Worm (Caenorhabditis elegans) whole organism, L4 larva: ENCODE data around the gene fbxb-90.

Experiments used
- D1046.2 ChIP-seq: fragments of 200-800 bp; sonication (Bioruptor generic); IDR thresholded peaks from 2 replicates; pipeline ENCODE4 v1.3.6; 2022; ENCODE audit warnings: missing genetic modification characterization, missing compliant biosample characterization
- F37D6.2 ChIP-seq: sonication (generic microtip); optimal IDR thresholded peaks from 2 replicates; lab custom pipeline; 2016; ENCODE audit warnings: mild to moderate bottlenecking, missing genetic modification characterization, missing compliant biosample characterization
- F49E8.2 ChIP-seq: sonication (generic microtip); optimal IDR thresholded peaks from 2 replicates; lab custom pipeline; 2016; ENCODE audit warnings: missing compliant biosample characterization, mild to moderate bottlenecking, missing genetic modification characterization, borderline replicate concordance
- T26A8.4 ChIP-seq: fragments of 200-800 bp; sonication (Bioruptor generic); IDR thresholded peaks from 2 replicates; pipeline ENCODE4 v1.3.6; 2022; ENCODE audit warnings: missing genetic modification characterization, missing compliant biosample characterization
- ZK337.2 ChIP-seq: fragments of 200-800 bp; sonication (Bioruptor generic); IDR thresholded peaks from 2 replicates; pipeline ENCODE4 v1.3.6; 2022; ENCODE audit warnings: missing genetic modification reagents, missing genetic modification characterization, missing compliant biosample characterization
- aha-1 ChIP-seq: fragments of 150-350 bp; peaks from one replicate; lab custom pipeline; 2014; ENCODE audit warnings: missing biosample characterization, missing genetic modification characterization
- ama-1 ChIP-seq: fragments of 150-350 bp; optimal IDR thresholded peaks from 2 replicates; lab custom pipeline; 2014; ENCODE audit warnings: inconsistent platforms, mixed read lengths
- ceh-44 ChIP-seq: fragments of 200-800 bp; sonication (Bioruptor generic); IDR thresholded peaks from 2 replicates; pipeline ENCODE4 v1.3.6; 2022; ENCODE audit warnings: missing genetic modification reagents, missing genetic modification characterization, missing compliant biosample characterization
- ceh-82 ChIP-seq: sonication (generic microtip); optimal IDR thresholded peaks from 2 replicates; lab custom pipeline; 2017; ENCODE audit warnings: missing biosample characterization, missing genetic modification characterization
- ces-1 ChIP-seq: fragments of 150-350 bp; sonication (generic microtip); optimal IDR thresholded peaks from 4 replicates; lab custom pipeline; 2014; ENCODE audit warnings: missing biosample characterization, missing genetic modification reagents, missing genetic modification characterization
- ctbp-1 ChIP-seq: fragments of 200-800 bp; sonication (Bioruptor generic); IDR thresholded peaks from 2 replicates; pipeline ENCODE4 v1.3.6; 2022; ENCODE audit warnings: missing genetic modification reagents, missing genetic modification characterization, missing compliant biosample characterization
- daf-8 ChIP-seq: fragments of 200-800 bp; sonication (Bioruptor generic); IDR thresholded peaks from 2 replicates; pipeline ENCODE4 v1.3.6; 2022; ENCODE audit warnings: missing genetic modification characterization, missing compliant biosample characterization
- dpl-1 ChIP-seq: fragments of 150-350 bp; optimal IDR thresholded peaks from 2 replicates; lab custom pipeline; 2014; ENCODE audit warnings: missing biosample characterization, missing genetic modification reagents, missing genetic modification characterization
- duxl-1 ChIP-seq: sonication (generic microtip); optimal IDR thresholded peaks from 2 replicates; lab custom pipeline; 2016; ENCODE audit warnings: mild to moderate bottlenecking, missing genetic modification characterization, moderate library complexity, missing compliant biosample characterization; ENCODE audit not compliant: poor library complexity
- egl-43 ChIP-seq: fragments of 200-800 bp; sonication (Bioruptor generic); IDR thresholded peaks from 2 replicates; pipeline ENCODE4 v1.3.6; 2022; ENCODE audit warnings: missing genetic modification reagents, missing genetic modification characterization, missing compliant biosample characterization
- gei-8 ChIP-seq: fragments of 200-800 bp; sonication (Bioruptor generic); optimal IDR thresholded peaks from 2 replicates; lab custom pipeline; 2018; ENCODE audit warnings: mild to moderate bottlenecking, missing genetic modification characterization, missing compliant biosample characterization
- hlh-11 ChIP-seq: fragments of 200-800 bp; sonication (Bioruptor generic); optimal IDR thresholded peaks from 2 replicates; lab custom pipeline; 2018; ENCODE audit warnings: mild to moderate bottlenecking, missing genetic modification characterization, missing compliant biosample characterization
- hlh-30 ChIP-seq: sonication (generic microtip); optimal IDR thresholded peaks from 2 replicates; lab custom pipeline; 2017; ENCODE audit warnings: antibody characterized with exemption, mild to moderate bottlenecking, missing genetic modification characterization, missing compliant biosample characterization; ENCODE audit not compliant: insufficient read depth
- lin-13 ChIP-seq: fragments of 150-350 bp; optimal IDR thresholded peaks from 2 replicates; lab custom pipeline; 2014; ENCODE audit warnings: missing biosample characterization, missing genetic modification reagents, missing genetic modification characterization
- madf-5 ChIP-seq, 2 experiments: fragments of 200-800 bp; sonication (Bioruptor generic); IDR thresholded peaks; 2 replicates each; pipeline ENCODE4 v1.3.6; 2022; ENCODE audit warnings: missing compliant biosample characterization in 2 of 2, missing genetic modification characterization in 2 of 2
- mdt-29 ChIP-seq: fragments of 200-800 bp; sonication (Bioruptor generic); IDR thresholded peaks from 2 replicates; pipeline ENCODE4 v1.3.6; 2022; ENCODE audit warnings: missing genetic modification reagents, missing genetic modification characterization, missing compliant biosample characterization
- mep-1 ChIP-seq: fragments of 150-350 bp; sonication (generic microtip); optimal IDR thresholded peaks from 3 replicates; lab custom pipeline; 2014; ENCODE audit warnings: missing biosample characterization, missing genetic modification characterization
- nhr-102 ChIP-seq: sonication (generic microtip); optimal IDR thresholded peaks from 2 replicates; lab custom pipeline; 2016; ENCODE audit warnings: mild to moderate bottlenecking, missing genetic modification characterization, moderate library complexity, missing compliant biosample characterization
- nhr-42 ChIP-seq: fragments of 200-800 bp; sonication (Bioruptor generic); IDR thresholded peaks from 2 replicates; pipeline ENCODE4 v1.3.6; 2022; ENCODE audit warnings: missing genetic modification characterization, missing compliant biosample characterization
- nhr-6 ChIP-seq: fragments of 150-350 bp; optimal IDR thresholded peaks from 2 replicates; lab custom pipeline; 2014; ENCODE audit warnings: missing biosample characterization, missing genetic modification characterization
- pha-4 ChIP-seq, 2 experiments: fragments of 150-350 bp in 1 of 2; fragments of 200-800 bp in 1 of 2; sonication (Bioruptor generic) in 1 of 2; IDR thresholded peaks in 1 of 2; optimal IDR thresholded peaks in 1 of 2; 2 replicates each; pipeline versions ENCODE4 v1.3.6 to Lab custom; 2014 to 2022; ENCODE audit warnings: missing genetic modification characterization in 2 of 2, missing genetic modification reagents in 2 of 2, missing biosample characterization in 1 of 2, missing compliant biosample characterization in 1 of 2
- php-3 ChIP-seq: fragments of 200-800 bp; sonication (Bioruptor generic); IDR thresholded peaks from 2 replicates; pipeline ENCODE4 v1.3.6; 2022; ENCODE audit warnings: missing genetic modification reagents, missing genetic modification characterization, missing compliant biosample characterization
- pqm-1 ChIP-seq: sonication (generic microtip); optimal IDR thresholded peaks from 2 replicates; lab custom pipeline; 2017; ENCODE audit warnings: missing biosample characterization, missing genetic modification characterization
- saeg-2 ChIP-seq: fragments of 200-800 bp; sonication (Bioruptor generic); IDR thresholded peaks from 2 replicates; pipeline ENCODE4 v1.3.6; 2022; ENCODE audit warnings: missing genetic modification reagents, missing genetic modification characterization, missing compliant biosample characterization
- set-16 ChIP-seq: fragments of 200-800 bp; sonication (Bioruptor generic); IDR thresholded peaks from 2 replicates; pipeline ENCODE4 v1.3.6; 2022; ENCODE audit warnings: missing genetic modification reagents, missing genetic modification characterization, missing compliant biosample characterization
- snpc-1.2 ChIP-seq: fragments of 200-800 bp; sonication (Bioruptor generic); IDR thresholded peaks from 2 replicates; pipeline ENCODE4 v1.3.6; 2022; ENCODE audit warnings: missing genetic modification reagents, missing genetic modification characterization, missing compliant biosample characterization
- snpc-4 ChIP-seq: fragments of 150-350 bp; optimal IDR thresholded peaks from 2 replicates; lab custom pipeline; 2014; ENCODE audit warnings: missing biosample characterization, missing genetic modification characterization
- spr-3 ChIP-seq: fragments of 200-800 bp; sonication (Bioruptor generic); optimal IDR thresholded peaks from 2 replicates; lab custom pipeline; 2018; ENCODE audit warnings: mild to moderate bottlenecking, missing genetic modification characterization, missing compliant biosample characterization
- unc-62 ChIP-seq, 3 experiments: fragments of 150-350 bp in 1 of 3; sonication (generic microtip); optimal IDR thresholded peaks in 2 of 3; peaks in 1 of 3; 1 replicate in 1 of 3; 2 replicates in 2 of 3; lab custom pipeline; 2014 to 2017; ENCODE audit warnings: missing biosample characterization in 3 of 3, missing genetic modification characterization in 3 of 3, missing genetic modification reagents in 3 of 3, missing genotype in 1 of 3
- zag-1 ChIP-seq: fragments of 150-350 bp; optimal IDR thresholded peaks from 2 replicates; lab custom pipeline; 2014; ENCODE audit warnings: missing biosample characterization, missing genetic modification characterization
- zip-11 ChIP-seq: fragments of 200-800 bp; sonication (Bioruptor generic); IDR thresholded peaks from 2 replicates; pipeline ENCODE4 v1.3.6; 2022; ENCODE audit warnings: missing genetic modification characterization, missing compliant biosample characterization
- zip-2 ChIP-seq: fragments of 150-350 bp; optimal IDR thresholded peaks from 2 replicates; lab custom pipeline; 2014; ENCODE audit warnings: missing biosample characterization, missing genetic modification characterization
- ztf-7 ChIP-seq: fragments of 150-350 bp; optimal IDR thresholded peaks from 2 replicates; lab custom pipeline; 2014; ENCODE audit warnings: missing biosample characterization, missing genetic modification characterization

fbxb-90 gene

DNA sequence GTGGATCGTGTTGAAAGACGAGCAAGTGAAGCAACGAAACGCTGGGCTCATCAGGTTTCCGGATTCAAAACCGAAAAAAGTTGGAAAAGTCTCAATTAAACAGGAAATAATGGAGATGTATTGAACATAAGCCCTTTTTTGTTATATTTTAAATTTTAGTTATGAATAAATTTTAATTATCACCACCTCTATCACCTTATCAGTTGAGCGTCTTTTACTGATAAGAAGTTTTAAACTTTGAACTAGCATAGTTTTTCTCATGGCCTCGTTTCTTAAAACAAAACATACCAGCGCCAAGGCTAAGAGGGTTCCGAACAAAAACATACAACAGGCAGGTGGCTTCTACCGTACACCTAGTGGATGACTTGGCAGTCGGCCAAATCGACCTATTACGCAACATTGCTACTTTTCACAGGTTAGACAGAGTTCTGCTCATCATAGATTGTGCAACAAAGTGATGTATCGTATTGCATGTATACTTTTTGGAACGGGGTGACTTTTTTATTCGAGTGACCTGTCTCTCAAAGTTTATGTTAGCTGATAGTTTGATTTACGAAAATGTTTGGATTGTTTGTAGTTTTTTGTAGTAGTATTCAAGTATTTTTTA lies 39.8 kb upstream of the fbxb-90 start:
- TF ChIP-seq aha-1 (tag; lab: Kevin White, UChicago) (no peak), D1046.2 (GFP tag; lab: Robert Waterston, UW) (no peak), T26A8.4 (GFP tag; lab: Robert Waterston, UW) (no peak), hlh-11 (tag; lab: Kevin White, UChicago) (no peak), pha-4 (GFP tag; IDR thresholded peaks at IDR 0.05; lab: Robert Waterston, UW) (no peak), pha-4 (tag; optimal IDR thresholded peaks at IDR 0.05; lab: Kevin White, UChicago) (no peak), saeg-2 (no peak), mep-1 (tag; lab: Kevin White, UChicago) (no peak), pqm-1 (tag; lab: Kevin White, UChicago) (peak; percentile 15), snpc-4 (tag; lab: Kevin White, UChicago) (no peak), ctbp-1 (GFP tag; lab: Robert Waterston, UW) (no peak), zip-2 (tag; lab: Kevin White, UChicago) (no peak), F49E8.2 (tag; lab: Kevin White, UChicago) (no peak), zag-1 (tag; lab: Kevin White, UChicago) (no peak), unc-62 (GFP tag; optimal IDR thresholded peaks at IDR 0.05 in 1 of 2; lab: Kevin White, UChicago) (peak in 1 of 2 experiments; percentile 20), unc-62 (tag; optimal IDR thresholded peaks at IDR 0.05; lab: Kevin White, UChicago) (no peak), dpl-1 (GFP tag; lab: Kevin White, UChicago) (no peak), php-3 (GFP tag; lab: Robert Waterston, UW) (0 out of 2 replicates have a peak, but pooled peaks have one; percentile 32), hlh-30 (tag; lab: Kevin White, UChicago) (no peak), spr-3 (GFP tag; lab: Kevin White, UChicago) (no peak), lin-13 (GFP tag; lab: Kevin White, UChicago) (no peak), snpc-1.2 (no peak), ceh-82 (no peak), ama-1 (lab: Kevin White, UChicago) (no peak), ces-1 (GFP tag; lab: Kevin White, UChicago) (no peak)

DNA sequence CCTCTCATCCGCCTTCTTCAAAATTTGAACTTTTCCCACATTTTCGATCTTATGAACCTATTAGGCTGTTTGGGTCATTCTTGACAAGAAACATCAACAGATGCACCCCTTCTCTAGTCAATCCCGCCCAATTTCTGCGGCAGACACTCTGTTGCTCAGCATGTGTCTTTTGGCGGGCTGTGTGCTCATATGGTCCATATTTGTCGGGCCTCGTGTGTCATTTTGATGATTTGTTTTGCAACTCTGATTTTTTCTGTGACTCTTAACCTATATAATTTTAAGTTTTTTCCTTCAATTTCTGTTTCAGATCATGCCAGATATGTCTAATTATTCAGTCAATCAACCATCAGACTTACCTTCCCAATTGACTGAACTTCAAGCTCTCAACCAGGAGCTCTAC lies 38.5 kb upstream of the fbxb-90 start, which contains the start of gene T24E12.13:
Gene T24E12.13 (plus strand): TSS at position 301 of the 400 bp plus-strand sequence.
- TF ChIP-seq lin-13 (GFP tag; lab: Kevin White, UChicago) (no peak), dpl-1 (GFP tag; lab: Kevin White, UChicago) (no peak), mdt-29 (GFP tag; lab: Robert Waterston, UW) (no peak), nhr-42 (no peak), ztf-7 (no peak), gei-8 (GFP tag; lab: Kevin White, UChicago) (no peak), zip-2 (tag; lab: Kevin White, UChicago) (no peak), ceh-44 (no peak), zip-11 (GFP tag; lab: Robert Waterston, UW) (no peak), nhr-6 (tag; lab: Kevin White, UChicago) (no peak), nhr-102 (no peak), ZK337.2 (GFP tag; lab: Robert Waterston, UW) (no peak), egl-43 (no peak), duxl-1 (tag; lab: Kevin White, UChicago) (no peak), set-16 (no peak), F37D6.2 (tag; lab: Kevin White, UChicago) (no peak), daf-8 (GFP tag; lab: Robert Waterston, UW) (no peak), madf-5 (GFP tag; IDR thresholded peaks at IDR 0.05; lab: Robert Waterston, UW) (no peak)
- TF ChIP-seq, all 104 proteins: peak for 0
